Fruit fly (Drosophila melanogaster) whole organism, embryonic: Measurements from ENCODE around the gene CG5445.

Experiments used
- Abd-B ChIP-seq: fragments of 200-800 bp; sonication (Bioruptor generic); optimal IDR thresholded peaks from 2 replicates; lab custom pipeline; 2018; ENCODE audit warnings: missing biosample characterization, mild to moderate bottlenecking, missing genetic modification characterization, moderate library complexity
- Bgb ChIP-seq: fragments of 200-800 bp; sonication (Bioruptor generic); IDR thresholded peaks from 2 replicates; pipeline ENCODE4 v1.3.6; 2022; ENCODE audit warnings: missing biosample characterization, missing genetic modification characterization; ENCODE audit not compliant: partially characterized antibody
- Blimp-1 ChIP-seq: fragments of 200-800 bp; sonication (Bioruptor generic); optimal IDR thresholded peaks from 3 replicates; lab custom pipeline; 2018; ENCODE audit warnings: missing biosample characterization, missing genetic modification characterization, mild to moderate bottlenecking, moderate library complexity, missing genetic modification reagents
- CG10267 ChIP-seq: fragments of 200-800 bp; sonication (Bioruptor generic); optimal IDR thresholded peaks from 2 replicates; lab custom pipeline; 2018; ENCODE audit warnings: missing biosample characterization, mild to moderate bottlenecking, missing genetic modification characterization, moderate library complexity
- CG11723 ChIP-seq: fragments of 200-800 bp; sonication (Bioruptor generic); optimal IDR thresholded peaks from 2 replicates; lab custom pipeline; 2017; ENCODE audit warnings: missing biosample characterization, mild to moderate bottlenecking, missing genetic modification characterization
- CG12659 ChIP-seq: fragments of 200-800 bp; sonication (Bioruptor generic); optimal IDR thresholded peaks from 3 replicates; lab custom pipeline; 2017; ENCODE audit warnings: mild to moderate bottlenecking, missing biosample characterization, missing genetic modification reagents, missing genetic modification characterization
- CG13287 ChIP-seq: fragments of 200-800 bp; sonication (Bioruptor generic); IDR thresholded peaks from 2 replicates; pipeline ENCODE4 v1.3.6; 2022; ENCODE audit warnings: missing biosample characterization, missing genetic modification characterization; ENCODE audit not compliant: partially characterized antibody
- CG15514 ChIP-seq: fragments of 200-800 bp; sonication (Bioruptor generic); optimal IDR thresholded peaks from 3 replicates; lab custom pipeline; 2017; ENCODE audit warnings: missing biosample characterization, missing genetic modification characterization, mild to moderate bottlenecking, moderate library complexity, missing genetic modification reagents
- CG17186 ChIP-seq: fragments of 200-800 bp; sonication (Bioruptor generic); optimal IDR thresholded peaks from 3 replicates; lab custom pipeline; 2017; ENCODE audit warnings: missing biosample characterization, missing genetic modification reagents, missing genetic modification characterization
- CG2116 ChIP-seq: fragments of 200-800 bp; sonication (Bioruptor generic); optimal IDR thresholded peaks from 3 replicates; lab custom pipeline; 2018; ENCODE audit warnings: missing biosample characterization, mild to moderate bottlenecking, missing genetic modification characterization
- CG2712 ChIP-seq: fragments of 200-800 bp; optimal IDR thresholded peaks from 3 replicates; lab custom pipeline; 2019; ENCODE audit warnings: missing biosample characterization, mild to moderate bottlenecking, missing genetic modification characterization, moderate library complexity
- CG33213 ChIP-seq: fragments of 200-800 bp; sonication (Bioruptor generic); optimal IDR thresholded peaks from 3 replicates; lab custom pipeline; 2016; ENCODE audit warnings: missing biosample characterization, missing genetic modification characterization
- CG3847 ChIP-seq: fragments of 200-800 bp; sonication (Bioruptor generic); IDR thresholded peaks from 2 replicates; pipeline ENCODE4 v1.3.6; 2022; ENCODE audit warnings: missing biosample characterization, missing genetic modification characterization
- CG4617 ChIP-seq: fragments of 200-800 bp; sonication (Bioruptor generic); optimal IDR thresholded peaks from 3 replicates; lab custom pipeline; 2016; ENCODE audit warnings: missing biosample characterization, missing genetic modification characterization, borderline replicate concordance
- CG8765 ChIP-seq: fragments of 200-800 bp; sonication (Bioruptor generic); IDR thresholded peaks from 2 replicates; pipeline ENCODE4 v1.3.6; 2022; ENCODE audit warnings: missing biosample characterization, missing genetic modification characterization
- CG9797 ChIP-seq: fragments of 200-800 bp; sonication (Bioruptor generic); optimal IDR thresholded peaks from 3 replicates; lab custom pipeline; 2018; ENCODE audit warnings: missing biosample characterization, mild to moderate bottlenecking, missing genetic modification characterization
- CoRest ChIP-seq: fragments of 200-800 bp; sonication (Bioruptor generic); optimal IDR thresholded peaks from 3 replicates; lab custom pipeline; 2018; ENCODE audit warnings: missing biosample characterization, mild to moderate bottlenecking, missing genetic modification characterization, moderate library complexity
- E2f2 ChIP-seq: fragments of 200-800 bp; sonication (Bioruptor generic); IDR thresholded peaks from 2 replicates; pipeline ENCODE4 v1.3.6; 2022; ENCODE audit warnings: missing biosample characterization, missing genetic modification characterization
- HLH4C ChIP-seq: fragments of 200-800 bp; sonication (Bioruptor generic); IDR thresholded peaks from 3 replicates; pipeline ENCODE4 v1.3.6; 2022; ENCODE audit warnings: missing biosample characterization, missing genetic modification characterization; ENCODE audit not compliant: partially characterized antibody
- Hey ChIP-seq: fragments of 200-800 bp; sonication (Bioruptor generic); optimal IDR thresholded peaks from 3 replicates; lab custom pipeline; 2018; ENCODE audit warnings: missing biosample characterization, mild to moderate bottlenecking, missing genetic modification characterization
- MBD-R2 ChIP-seq: fragments of 200-800 bp; sonication (Bioruptor generic); IDR thresholded peaks from 2 replicates; pipeline ENCODE4 v1.3.6; 2022; ENCODE audit warnings: missing biosample characterization, missing genetic modification characterization
- Med ChIP-seq: fragments of 200-800 bp; sonication (Bioruptor generic); peaks from one replicate; lab custom pipeline; 2016; ENCODE audit warnings: missing biosample characterization, missing genetic modification characterization, mild to moderate bottlenecking, inconsistent platforms, moderate library complexity
- Scr ChIP-seq: fragments of 200-800 bp; sonication (Bioruptor generic); IDR thresholded peaks from 2 replicates; pipeline ENCODE4 v1.3.6; 2022; ENCODE audit warnings: missing biosample characterization, missing genetic modification characterization; ENCODE audit not compliant: partially characterized antibody
- YL-1 ChIP-seq: fragments of 200-800 bp; sonication (Bioruptor generic); optimal IDR thresholded peaks from 3 replicates; lab custom pipeline; 2017; ENCODE audit warnings: missing biosample characterization, mild to moderate bottlenecking, missing genetic modification characterization
- amos ChIP-seq: fragments of 200-800 bp; sonication (Bioruptor generic); IDR thresholded peaks from 2 replicates; pipeline ENCODE4 v1.3.6; 2022; ENCODE audit warnings: missing biosample characterization, missing genetic modification characterization; ENCODE audit not compliant: partially characterized antibody
- az2 ChIP-seq: fragments of 200-800 bp; sonication (Bioruptor generic); optimal IDR thresholded peaks from 3 replicates; lab custom pipeline; 2016; ENCODE audit warnings: missing biosample characterization, missing genetic modification characterization
- dm ChIP-seq: fragments of 200-800 bp; sonication (Bioruptor generic); optimal IDR thresholded peaks from 3 replicates; lab custom pipeline; 2016; ENCODE audit warnings: missing biosample characterization, missing genetic modification characterization
- gfzf ChIP-seq: fragments of 200-800 bp; sonication (Bioruptor generic); optimal IDR thresholded peaks from 2 replicates; lab custom pipeline; 2016; ENCODE audit warnings: missing biosample characterization, mild to moderate bottlenecking, missing genetic modification characterization, moderate library complexity
- knrl ChIP-seq: fragments of 200-800 bp; sonication (Bioruptor generic); IDR thresholded peaks from 3 replicates; pipeline ENCODE4 v1.3.6; 2022; ENCODE audit warnings: missing biosample characterization, missing genetic modification characterization; ENCODE audit not compliant: partially characterized antibody
- nmo ChIP-seq: fragments of 200-800 bp; sonication (Bioruptor generic); optimal IDR thresholded peaks from 2 replicates; lab custom pipeline; 2018; ENCODE audit warnings: missing biosample characterization, mild to moderate bottlenecking, missing genetic modification characterization, moderate library complexity
- pb ChIP-seq: fragments of 200-800 bp; sonication (Bioruptor generic); optimal IDR thresholded peaks from 3 replicates; lab custom pipeline; 2016; ENCODE audit warnings: missing biosample characterization, missing genetic modification characterization
- phol ChIP-seq: fragments of 200-800 bp; sonication (Bioruptor generic); optimal IDR thresholded peaks from 3 replicates; lab custom pipeline; 2018; ENCODE audit warnings: missing biosample characterization, mild to moderate bottlenecking, missing genetic modification characterization, moderate library complexity
- scrt ChIP-seq: fragments of 200-800 bp; sonication (Bioruptor generic); optimal IDR thresholded peaks from 2 replicates; lab custom pipeline; 2018; ENCODE audit warnings: missing biosample characterization, mild to moderate bottlenecking, missing genetic modification characterization, moderate library complexity
- sens ChIP-seq: fragments of 200-800 bp; sonication (Bioruptor generic); peaks from one replicate; lab custom pipeline; 2016; ENCODE audit warnings: missing biosample characterization, missing genetic modification characterization
- stwl ChIP-seq: fragments of 200-800 bp; sonication (Bioruptor generic); optimal IDR thresholded peaks from 3 replicates; lab custom pipeline; 2018; ENCODE audit warnings: missing biosample characterization, mild to moderate bottlenecking, missing genetic modification characterization, moderate library complexity
- trem ChIP-seq: fragments of 200-800 bp; optimal IDR thresholded peaks from 3 replicates; lab custom pipeline; 2019; ENCODE audit warnings: missing biosample characterization, mild to moderate bottlenecking, missing genetic modification characterization, moderate library complexity
- yki ChIP-seq: fragments of >200 bp; optimal IDR thresholded peaks from 3 replicates; lab custom pipeline; 2018

CG5445 gene

dm6 chrX:17249326-17249725 is 33.0 kb upstream of the CG5445 start, which contains the start of gene CG8675 (continued):
- TF ChIP-seq MBD-R2 (GFP tag; lab: Robert Waterston, UW) (peak; percentile 73), CG17186 (peak; percentile 17), Hey (tag; lab: Kevin White, UChicago) (peak; percentile 18), CG2712 (tag; lab: Kevin White, UChicago) (peak; percentile 16), Med (GFP tag; lab: Kevin White, UChicago) (peak; percentile 70), phol (tag; lab: Kevin White, UChicago) (peak; percentile 15), E2f2 (peak; percentile 31; the same call in 1 of the 2 replicates), Abd-B (peak; percentile 1), CG8765 (GFP tag; lab: Robert Waterston, UW) (no peak), CG11723 (no peak), nmo (GFP tag; lab: Kevin White, UChicago) (peak; percentile 19), CoRest (tag; lab: Kevin White, UChicago) (peak; percentile 33), CG33213 (GFP tag; lab: Kevin White, UChicago) (peak; percentile 18), CG15514 (peak; percentile 26), dm (peak; percentile 67), amos (GFP tag; lab: Robert Waterston, UW) (peak; percentile 21; the same call in 1 of the 2 replicates), CG9797 (GFP tag; lab: Kevin White, UChicago) (peak; percentile 56), trem (peak; percentile 4), stwl (tag; lab: Kevin White, UChicago) (peak; percentile 81), Bgb (GFP tag; lab: Robert Waterston, UW) (0 out of 2 replicates have a peak, but pooled peaks have one; percentile 27), CG13287 (GFP tag; lab: Robert Waterston, UW) (peak; percentile 24; the same call in 1 of the 2 replicates), CG10267 (tag; lab: Kevin White, UChicago) (peak; percentile 7), CG3847 (GFP tag; lab: Robert Waterston, UW) (0 out of 2 replicates have a peak, but pooled peaks have one; percentile 24), CG2116 (GFP tag; lab: Kevin White, UChicago) (peak; percentile 9), CG12659 (GFP tag; lab: Kevin White, UChicago) (peak; percentile 2), HLH4C (GFP tag; lab: Robert Waterston, UW) (0 out of 3 replicates have a peak, but pooled peaks have one; percentile 43), YL-1 (GFP tag; lab: Kevin White, UChicago) (peak; percentile 49), CG4617 (peak; percentile 65), Scr (0 out of 2 replicates have a peak, but pooled peaks have one; percentile 27), sens (GFP tag; lab: Kevin White, UChicago) (peak; percentile 66), gfzf (GFP tag; lab: Kevin White, UChicago) (peak; percentile 92), knrl (GFP tag; lab: Robert Waterston, UW) (peak; percentile 46; the same call in 2 of the 3 replicates)

DNA sequence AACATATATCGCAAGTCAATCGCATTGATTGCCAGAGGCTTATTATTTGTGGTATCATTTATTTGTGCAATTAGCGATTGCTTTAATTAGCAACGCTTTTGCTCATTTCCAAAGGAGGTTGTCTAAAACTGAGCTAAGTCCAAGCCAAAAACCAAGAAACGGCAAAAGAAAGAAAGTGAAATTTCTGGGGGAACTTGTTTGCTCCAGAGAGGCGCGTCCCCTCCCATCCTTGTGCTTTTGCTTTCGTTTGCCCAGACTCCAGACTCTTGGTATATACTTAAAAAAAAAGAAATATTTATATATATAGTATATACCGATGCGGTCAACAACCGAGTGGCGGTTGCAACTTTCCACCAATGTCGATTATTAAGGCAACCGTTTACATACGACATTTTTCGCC is 28.2 kb upstream of the CG5445 start:
- peak; percentile 56 for TF ChIP-seq Blimp-1
- no peak for TF ChIP-seq az2 (GFP tag; lab: Kevin White, UChicago)
- TF ChIP-seq pb, result no peak
- TF ChIP-seq scrt (GFP tag; lab: Kevin White, UChicago), result no peak

DNA sequence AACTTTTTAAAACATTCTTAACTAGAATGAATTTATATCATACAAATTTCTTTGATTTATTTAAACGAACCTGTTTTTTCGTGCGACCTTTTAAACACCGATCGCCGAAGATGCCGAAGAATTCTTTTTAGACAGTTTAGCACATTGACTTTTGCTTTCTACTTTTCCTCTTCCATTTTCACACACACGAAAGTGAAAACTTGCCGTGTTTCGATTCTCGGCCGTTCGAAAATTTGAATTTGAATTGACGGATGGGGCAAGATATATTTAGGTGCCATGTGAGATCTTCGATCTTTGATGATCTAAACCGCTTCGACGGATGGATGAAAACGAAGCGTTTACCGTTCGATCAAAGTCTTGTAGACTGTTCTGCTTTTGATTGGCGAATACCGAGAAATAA is 26.6 kb upstream of the CG5445 start:
- TF ChIP-seq yki (no peak), Blimp-1 (peak; percentile 95)
